Worm (Caenorhabditis elegans) whole organism, L4/young adult: Measurements from ENCODE around the gene C05C10.2.

Experiments used
- W03F9.2 ChIP-seq: fragments of 150-350 bp; optimal IDR thresholded peaks from 2 replicates; lab custom pipeline; 2014; ENCODE audit warnings: missing biosample characterization, missing genetic modification characterization
- dao-5 ChIP-seq: sonication (generic microtip); optimal IDR thresholded peaks from 2 replicates; lab custom pipeline; 2016; ENCODE audit warnings: missing genotype, missing genetic modification characterization, moderate library complexity, missing compliant biosample characterization
- him-1 ChIP-seq: sonication (generic microtip); optimal IDR thresholded peaks from 2 replicates; lab custom pipeline; 2016; ENCODE audit warnings: missing genotype, missing genetic modification reagents, missing genetic modification characterization, missing compliant biosample characterization

Gene C05C10.2

ce11 chrII:9921622-9922269 lies at the start of gene C05C10.2:
TSS of gene C05C10.2 (plus strand) at chrII:9922219.
- TF ChIP-seq W03F9.2 (tag; lab: Kevin White, UChicago) (no peak), him-1 (tag; lab: Kevin White, UChicago) (no peak), dao-5 (no peak)

DNA sequence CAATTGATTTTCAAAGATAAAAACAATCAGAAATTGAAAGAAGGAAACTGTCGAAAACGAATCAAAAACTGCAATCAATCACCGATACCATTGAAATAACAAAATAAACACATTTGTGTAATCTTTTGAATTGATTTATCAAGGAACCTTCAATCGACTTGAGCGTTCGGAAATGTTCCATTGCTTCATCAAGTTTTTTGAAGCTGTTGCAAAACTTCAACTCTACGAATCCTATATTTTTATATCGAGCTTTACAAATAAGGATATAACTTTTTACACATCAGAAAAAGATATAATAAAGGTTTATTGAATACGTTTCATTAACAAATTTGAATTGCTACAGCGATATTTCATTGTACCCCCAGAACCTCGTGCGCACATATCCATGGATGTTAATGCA lies 49.1 kb upstream of the C05C10.2 start, which contains the start of gene chil-8:
chil-8 (minus strand) TSS at position 101 of the 400 bp plus-strand sequence.
- no peak for TF ChIP-seq W03F9.2 (tag; lab: Kevin White, UChicago)
- TF ChIP-seq him-1 (tag; lab: Kevin White, UChicago), result no peak
- no peak for TF ChIP-seq dao-5

ce11 chrII:9874508-9875229 lies 47.4 kb upstream of the C05C10.2 start, which contains the start of the genes chil-2 and ctsa-3.2:
TSS of gene chil-2 (minus strand) at chrII:9874608.
TSS of gene ctsa-3.2 (plus strand) at chrII:9875179.
- TF ChIP-seq him-1 (tag; lab: Kevin White, UChicago) (no peak), dao-5 (no peak), W03F9.2 (tag; lab: Kevin White, UChicago) (no peak)

DNA sequence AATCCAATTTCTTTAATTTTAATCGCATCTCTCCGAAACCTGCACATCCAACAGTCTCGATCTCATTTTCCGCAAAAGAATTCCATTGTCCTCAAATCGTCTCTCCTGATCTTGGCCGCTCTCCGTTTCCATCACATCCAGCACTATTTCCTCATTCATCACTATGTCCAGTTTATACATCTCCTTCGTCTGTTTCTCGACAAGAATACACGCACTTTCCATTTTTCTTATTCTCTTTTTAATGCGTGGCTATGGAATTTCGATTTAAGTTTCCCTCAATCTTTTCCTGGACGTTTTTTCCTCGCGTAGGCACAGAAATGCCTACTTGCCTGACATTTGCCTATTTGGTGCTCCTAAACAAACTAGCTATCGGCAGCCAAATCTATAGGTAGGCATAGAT lies 42.2 kb upstream of the C05C10.2 start:
- TF ChIP-seq him-1 (tag; lab: Kevin White, UChicago) (no peak), W03F9.2 (tag; lab: Kevin White, UChicago) (no peak), dao-5 (no peak)

ce11 chrII:9880826-9881225 lies 41.2 kb upstream of the C05C10.2 start, which contains the start of gene C08H9.15:
TSS of gene C08H9.15 (plus strand) at chrII:9881193.
- no peak for TF ChIP-seq him-1 (tag; lab: Kevin White, UChicago)
- TF ChIP-seq W03F9.2 (tag; lab: Kevin White, UChicago), result no peak
- no peak for TF ChIP-seq dao-5

- TF ChIP-seq W03F9.2 (tag; lab: Kevin White, UChicago) (no peak), him-1 (tag; lab: Kevin White, UChicago) (no peak), dao-5 (no peak)
Measured at ce11 chrII:9886216-9886615, 35.8 kb upstream of the C05C10.2 start, which contains the start of gene algn-8. TSS of gene algn-8 (minus strand) at chrII:9886442.

DNA sequence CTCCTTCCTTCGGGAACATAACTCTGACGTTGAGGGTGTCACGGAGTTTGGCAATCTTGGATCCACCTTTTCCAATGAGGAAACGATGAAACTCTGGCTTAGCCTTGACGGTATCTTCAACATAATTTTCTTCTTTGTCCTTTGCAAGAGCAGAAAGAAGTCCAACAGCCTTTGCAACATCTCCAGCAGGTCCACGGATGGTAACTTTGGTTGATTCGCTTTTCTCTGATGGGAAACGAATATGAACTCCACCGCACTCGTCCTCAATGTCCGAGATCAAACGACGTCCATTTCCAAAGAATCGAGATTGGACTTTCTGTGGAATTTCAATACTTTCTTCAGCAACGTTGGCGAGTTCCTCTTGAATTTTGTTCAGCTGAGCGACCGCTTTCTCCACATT lies 33.5 kb upstream of the C05C10.2 start:
- TF ChIP-seq W03F9.2 (tag; lab: Kevin White, UChicago), result no peak
- TF ChIP-seq dao-5, result no peak
- TF ChIP-seq him-1 (tag; lab: Kevin White, UChicago), result no peak

DNA sequence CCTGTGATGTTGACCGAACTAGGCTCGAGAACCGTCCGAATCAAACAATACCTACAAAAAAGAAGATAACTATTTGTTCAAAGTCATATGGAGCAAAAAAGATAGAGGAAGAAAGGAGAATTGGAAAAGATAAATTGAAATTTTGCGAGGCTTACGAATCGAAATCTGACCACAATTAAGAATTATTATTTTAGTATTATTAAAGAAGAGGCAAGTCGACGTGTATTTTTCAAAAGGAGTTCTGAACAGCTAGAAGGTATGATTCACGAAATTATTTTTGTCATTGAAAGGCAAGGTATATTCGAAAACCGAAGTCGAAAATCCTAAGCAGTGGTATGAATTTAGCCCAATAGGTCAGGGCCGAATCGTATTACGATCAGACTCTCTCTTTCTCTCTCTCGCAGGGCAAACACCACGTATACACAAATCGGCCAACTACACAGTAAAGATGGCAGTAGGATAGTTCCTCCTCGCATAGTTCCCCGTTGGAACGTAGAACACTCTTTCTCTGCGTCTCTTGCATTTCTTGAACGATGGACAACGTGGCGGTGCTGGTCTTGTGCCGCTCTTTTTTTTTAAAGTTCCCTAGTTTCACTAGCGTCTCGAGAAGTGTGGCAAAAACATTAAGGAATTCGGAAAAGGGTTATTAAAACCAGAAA lies 30.9 kb upstream of the C05C10.2 start, which contains the start of gene vgln-1:
vgln-1 (minus strand) TSS at position 51 of the 659 bp plus-strand sequence.
- TF ChIP-seq W03F9.2 (tag; lab: Kevin White, UChicago) (no peak), him-1 (tag; lab: Kevin White, UChicago) (no peak), dao-5 (no peak)

- no peak for TF ChIP-seq W03F9.2 (tag; lab: Kevin White, UChicago)
- TF ChIP-seq him-1 (tag; lab: Kevin White, UChicago), result no peak
- no peak for TF ChIP-seq dao-5
Measured at ce11 chrII:9891823-9892222, 30.2 kb upstream of the C05C10.2 start.

ce11 chrII:9892409-9892808 lies 29.6 kb upstream of the C05C10.2 start, which contains the start of gene C08H9.16:
TSS of gene C08H9.16 (plus strand) at chrII:9892778.
- peak; percentile 74 for TF ChIP-seq W03F9.2 (tag; lab: Kevin White, UChicago)
- no peak for TF ChIP-seq dao-5

DNA sequence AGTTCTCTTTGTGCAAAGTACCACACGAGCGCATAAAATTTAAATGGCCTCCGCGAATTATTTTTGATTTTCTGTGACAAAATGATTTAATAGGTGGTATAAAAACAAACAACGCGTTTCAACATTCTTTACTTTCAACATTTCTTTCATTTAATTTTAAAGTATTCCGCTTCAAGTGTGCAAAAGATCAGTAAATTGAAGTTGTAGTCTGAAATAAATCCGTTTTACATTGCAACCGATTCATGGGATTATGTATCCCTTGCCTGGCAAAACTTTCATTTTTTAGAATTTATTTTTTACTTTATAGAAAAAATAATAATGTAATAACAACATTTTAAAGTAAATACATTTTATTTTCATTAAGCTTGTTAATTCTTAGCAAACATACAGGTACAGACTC lies 27.6 kb upstream of the C05C10.2 start, which contains the start of gene F26C11.1:
F26C11.1 (plus strand) TSS at position 301 of the 400 bp plus-strand sequence.
- TF ChIP-seq him-1 (tag; lab: Kevin White, UChicago), result no peak
- TF ChIP-seq W03F9.2 (tag; lab: Kevin White, UChicago), result no peak
- TF ChIP-seq dao-5, result no peak

- no peak for TF ChIP-seq W03F9.2 (tag; lab: Kevin White, UChicago)
- TF ChIP-seq dao-5, result no peak
- no peak for TF ChIP-seq him-1 (tag; lab: Kevin White, UChicago)
Measured at ce11 chrII:9895173-9895572, 26.8 kb upstream of the C05C10.2 start.

DNA sequence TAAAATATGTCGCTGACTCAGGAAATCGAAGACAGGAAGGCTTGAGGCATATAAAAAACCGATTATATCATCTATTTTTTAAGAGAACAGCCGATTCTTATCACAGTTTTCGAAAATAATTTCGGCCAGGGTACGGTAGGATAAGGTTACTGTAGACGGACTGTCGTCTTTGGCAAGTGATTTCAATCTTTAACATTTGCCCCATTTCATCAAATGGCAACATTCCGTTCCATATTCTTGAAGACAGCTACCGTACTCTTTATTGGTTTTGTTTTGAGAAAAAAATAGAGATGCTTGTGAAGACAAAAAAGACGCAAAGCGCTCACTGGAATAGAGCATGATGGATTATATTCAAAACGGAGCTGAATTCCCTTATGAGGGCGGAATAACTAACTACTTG lies 23.3 kb upstream of the C05C10.2 start:
- TF ChIP-seq dao-5 (no peak), W03F9.2 (tag; lab: Kevin White, UChicago) (no peak), him-1 (tag; lab: Kevin White, UChicago) (no peak)
